Worm (Caenorhabditis elegans): ENCODE measurements around the gene ZK742.7.

ZK742.7 gene

ce11 chrV:7776029-7776628 is 22.1 kb upstream of the ZK742.7 start, which contains the start of the genes rpl-39 and rps-30 (continued):
- TF ChIP-seq ceh-100 (GFP tag; IDR thresholded peaks at IDR 0.05) (peak; percentile 42), F23B12.7 (tag; optimal IDR thresholded peaks at IDR 0.05; ENCODE audit: insufficient read depth) (peak; percentile 90), let-607 (tag; optimal IDR thresholded peaks at IDR 0.05) (peak in 1 of 2 experiments; percentile 22), hlh-26 (GFP tag; conservative IDR thresholded peaks at IDR 0.05) (no peak), cebp-1 (GFP tag; IDR thresholded peaks at IDR 0.05) (peak; percentile 24; the same call in 1 of the 2 replicates), cebp-1 (tag; optimal IDR thresholded peaks at IDR 0.05) (peak; percentile 67), madf-10 (tag; optimal IDR thresholded peaks at IDR 0.05) (peak; percentile 43), K12H6.12 (tag; optimal IDR thresholded peaks at IDR 0.05) (no peak), snpc-4 (GFP tag; optimal IDR thresholded peaks at IDR 0.05) (peak; percentile 28), snpc-4 (tag; optimal IDR thresholded peaks at IDR 0.05) (peak in 3 of 4 experiments; percentile 47 to 73 (median 53)), ceh-27 (GFP tag; optimal IDR thresholded peaks at IDR 0.05) (peak; percentile 59), pha-4 (tag; optimal IDR thresholded peaks at IDR 0.05) (peak; percentile 29), unc-62 (GFP tag; optimal IDR thresholded peaks at IDR 0.05) (peak; percentile 22), lir-1 (GFP tag; conservative IDR thresholded peaks at IDR 0.05) (no peak), atf-7 (tag; optimal IDR thresholded peaks at IDR 0.05) (no peak), nhr-80 (tag; optimal IDR thresholded peaks at IDR 0.05) (peak; percentile 62), F52B5.7 (tag; optimal IDR thresholded peaks at IDR 0.05) (no peak), madf-6 (GFP tag; IDR thresholded peaks at IDR 0.05) (peak; percentile 46; the same call in 1 of the 2 replicates), B0336.3 (GFP tag; IDR thresholded peaks at IDR 0.05) (no peak), hmg-1.2 (GFP tag; IDR thresholded peaks at IDR 0.05) (peak; percentile 88), aptf-2 (GFP tag; conservative IDR thresholded peaks at IDR 0.05) (no peak), tlf-1 (GFP tag; optimal IDR thresholded peaks at IDR 0.05) (peak; percentile 56), nfya-1 (tag; optimal IDR thresholded peaks at IDR 0.05; ENCODE audit: borderline replicate concordance, insufficient read depth) (no peak), efl-1 (GFP tag; optimal IDR thresholded peaks at IDR 0.05) (peak; percentile 24), rcor-1 (GFP tag; IDR thresholded peaks at IDR 0.05) (peak; percentile 72), attf-5 (GFP tag; optimal IDR thresholded peaks at IDR 0.05) (peak; percentile 77), lin-35 (GFP tag; optimal IDR thresholded peaks at IDR 0.05) (peak in 1 of 3 experiments; percentile 53), him-1 (tag; optimal IDR thresholded peaks at IDR 0.05) (no peak), bed-1 (GFP tag; IDR thresholded peaks at IDR 0.05) (no peak), bed-2 (GFP tag; IDR thresholded peaks at IDR 0.05) (no peak), lsl-1 (GFP tag; optimal IDR thresholded peaks at IDR 0.05) (peak; percentile 33), fkh-3 (tag; optimal IDR thresholded peaks at IDR 0.05) (no peak), ceh-91 (GFP tag; IDR thresholded peaks at IDR 0.05) (peak; percentile 78), nfyb-1 (GFP tag; IDR thresholded peaks at IDR 0.05) (no peak), pbrm-1 (GFP tag; IDR thresholded peaks at IDR 0.05) (peak; percentile 83), snpc-3.4 (tag; optimal IDR thresholded peaks at IDR 0.05) (peak; percentile 16), akir-1 (GFP tag; optimal IDR thresholded peaks at IDR 0.05) (no peak), let-526 (GFP tag; IDR thresholded peaks at IDR 0.05) (no peak), F57A8.1 (GFP tag; optimal IDR thresholded peaks at IDR 0.05) (no peak), ceh-40 (GFP tag; IDR thresholded peaks at IDR 0.05) (no peak), lin-40 (tag; optimal IDR thresholded peaks at IDR 0.05) (peak; percentile 53), snpc-1.1 (tag; optimal IDR thresholded peaks at IDR 0.05; ENCODE audit: insufficient read depth) (peak; percentile 29), ztf-6 (GFP tag; IDR thresholded peaks at IDR 0.05) (no peak), Y67H2A.10 (GFP tag; conservative IDR thresholded peaks at IDR 0.05) (peak; percentile 53; the same call in 1 of the 2 replicates), ccch-3 (GFP tag; optimal IDR thresholded peaks at IDR 0.05) (no peak), C06A6.2 (GFP tag; conservative IDR thresholded peaks at IDR 0.05) (no peak), gei-17 (GFP tag; optimal IDR thresholded peaks at IDR 0.05) (no peak)
